Fruit fly (Drosophila melanogaster) whole organism, pupa: ENCODE results near the gene CG6294.

ENCODE experiments used
- CG10348 ChIP-seq: fragments of 200-800 bp; sonication (Bioruptor generic); IDR thresholded peaks from 2 replicates; pipeline ENCODE4 v1.3.6; 2022; ENCODE audit warnings: missing biosample characterization, missing genetic modification characterization
- CG13204 ChIP-seq: fragments of 200-800 bp; sonication (Bioruptor generic); optimal IDR thresholded peaks from 2 replicates; lab custom pipeline; 2018; ENCODE audit warnings: missing biosample characterization, mild to moderate bottlenecking, missing genetic modification characterization, moderate library complexity
- CG14655 ChIP-seq: fragments of 200-800 bp; sonication (Bioruptor generic); optimal IDR thresholded peaks from 3 replicates; lab custom pipeline; 2017; ENCODE audit warnings: mild to moderate bottlenecking, missing biosample characterization, missing genetic modification reagents, missing genetic modification characterization
- CG15710 ChIP-seq: fragments of 200-800 bp; sonication (Bioruptor generic); optimal IDR thresholded peaks from 2 replicates; lab custom pipeline; 2018; ENCODE audit warnings: missing biosample characterization, mild to moderate bottlenecking, missing genetic modification characterization, moderate library complexity
- CG34367 ChIP-seq: fragments of 200-800 bp; sonication (Bioruptor generic); optimal IDR thresholded peaks from 2 replicates; lab custom pipeline; 2018; ENCODE audit warnings: missing biosample characterization, mild to moderate bottlenecking, missing genetic modification characterization
- CG8159 ChIP-seq: fragments of 200-800 bp; sonication (Bioruptor generic); optimal IDR thresholded peaks from 3 replicates; lab custom pipeline; 2018; ENCODE audit warnings: missing biosample characterization, mild to moderate bottlenecking, missing genetic modification characterization, moderate library complexity
- CG8301 ChIP-seq: fragments of 200-800 bp; sonication (Bioruptor generic); optimal IDR thresholded peaks from 2 replicates; lab custom pipeline; 2018; ENCODE audit warnings: missing biosample characterization, mild to moderate bottlenecking, missing genetic modification characterization
- CG9948 ChIP-seq: fragments of 200-800 bp; sonication (Bioruptor generic); optimal IDR thresholded peaks from 2 replicates; lab custom pipeline; 2018; ENCODE audit warnings: missing biosample characterization, mild to moderate bottlenecking, missing genetic modification characterization, moderate library complexity
- D1 ChIP-seq: fragments of 200-800 bp; sonication (Bioruptor generic); optimal IDR thresholded peaks from 2 replicates; lab custom pipeline; 2018; ENCODE audit warnings: missing biosample characterization, mild to moderate bottlenecking, missing genetic modification characterization, moderate library complexity
- Ets98B ChIP-seq: fragments of 200-800 bp; sonication (Bioruptor generic); IDR thresholded peaks from 2 replicates; pipeline ENCODE4 v1.3.6; 2022; ENCODE audit warnings: missing biosample characterization, missing genetic modification characterization
- Pif1A ChIP-seq: fragments of 200-800 bp; sonication (Bioruptor generic); optimal IDR thresholded peaks from 3 replicates; lab custom pipeline; 2016; ENCODE audit warnings: missing biosample characterization, missing genetic modification characterization
- fd96Ca ChIP-seq: fragments of 200-800 bp; sonication (Bioruptor generic); IDR thresholded peaks from 3 replicates; pipeline ENCODE4 v1.3.6; 2022; ENCODE audit warnings: missing biosample characterization, missing genetic modification characterization
- rn ChIP-seq: fragments of 200-800 bp; sonication (Bioruptor generic); IDR thresholded peaks from 2 replicates; pipeline ENCODE4 v1.3.6; 2022; ENCODE audit warnings: missing biosample characterization, missing genetic modification characterization

- TF ChIP-seq CG9948 (tag; lab: Kevin White, UChicago) = no peak
- TF ChIP-seq CG10348 (GFP tag; lab: Robert Waterston, UW) = no peak
- TF ChIP-seq CG8301 (tag; lab: Kevin White, UChicago) = no peak
- no peak for TF ChIP-seq D1 (tag; lab: Kevin White, UChicago)
- no peak for TF ChIP-seq CG14655 (GFP tag; lab: Kevin White, UChicago)
- TF ChIP-seq CG34367 (tag; lab: Kevin White, UChicago) = no peak
- no peak for TF ChIP-seq CG15710 (tag; lab: Kevin White, UChicago)
- TF ChIP-seq rn (GFP tag; lab: Robert Waterston, UW) = no peak
- TF ChIP-seq Ets98B (GFP tag; lab: Robert Waterston, UW) = no peak
- TF ChIP-seq CG8159 (tag; lab: Kevin White, UChicago) = no peak
- TF ChIP-seq CG13204 (GFP tag; lab: Kevin White, UChicago) = no peak
- no peak for TF ChIP-seq fd96Ca (GFP tag; lab: Robert Waterston, UW)
- no peak for TF ChIP-seq Pif1A (GFP tag; lab: Kevin White, UChicago)
Measured at dm6 chrX:15475791-15476190, 13.3 kb downstream of the CG6294 start, which contains the start of gene CG6324.
